Fruit fly (Drosophila melanogaster): ENCODE results near the gene CG3408.

Gene CG3408

DNA sequence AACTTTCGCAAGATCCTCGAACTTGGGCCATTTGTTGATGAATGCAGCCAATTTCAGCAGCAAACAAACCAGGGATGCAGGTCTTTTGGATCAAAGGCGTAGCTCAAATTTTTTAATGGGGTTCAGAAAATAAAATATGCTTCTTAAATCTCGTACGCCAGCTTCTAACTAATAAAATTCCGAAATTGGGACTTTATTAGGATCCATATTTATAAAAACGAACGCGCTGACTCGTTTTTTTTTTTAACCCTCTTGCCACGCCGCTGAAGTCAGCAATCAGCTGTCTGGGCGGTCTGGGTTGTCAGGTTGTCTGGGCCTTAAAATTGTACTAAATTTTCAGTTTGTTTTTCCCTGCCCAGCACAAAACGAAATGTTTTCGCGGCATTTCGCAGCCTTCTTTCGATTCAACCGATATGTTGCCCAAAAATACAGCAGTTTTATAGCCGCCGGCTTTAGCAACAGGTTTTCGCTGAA lies 51.7 kb downstream of the CG3408 start, which contains the start of gene CG3437:
CG3437 (minus strand) TSS at position 51 of the 474 bp plus-strand sequence.
- TF ChIP-seq CG8478 (optimal IDR thresholded peaks at IDR 0.05) (no peak), usp (GFP tag; optimal IDR thresholded peaks at IDR 0.05) (no peak), Dll (optimal IDR thresholded peaks at IDR 0.05) (no peak), pan (optimal IDR thresholded peaks at IDR 0.05) (no peak), EcR (GFP tag; optimal IDR thresholded peaks at IDR 0.05) (no peak), psq (optimal IDR thresholded peaks at IDR 0.05) (no peak)

Data from whole organism.